Worm (Caenorhabditis elegans) whole organism, L3 larva: ENCODE results near the gene M02H5.8.

Experiments used
- ZK546.5 ChIP-seq: sonication (generic microtip); optimal IDR thresholded peaks from 2 replicates; lab custom pipeline; 2017; ENCODE audit warnings: missing biosample characterization, missing genetic modification characterization
- ama-1 ChIP-seq: fragments of 150-350 bp; optimal IDR thresholded peaks from 2 replicates; lab custom pipeline; 2018
- ceh-16 ChIP-seq: sonication (generic microtip); optimal IDR thresholded peaks from 2 replicates; lab custom pipeline; 2017; ENCODE audit warnings: missing biosample characterization, missing genetic modification characterization
- ceh-28 ChIP-seq: fragments of 150-350 bp; optimal IDR thresholded peaks from 2 replicates; lab custom pipeline; 2014; ENCODE audit warnings: missing biosample characterization, missing genetic modification reagents, missing genetic modification characterization
- ceh-82 ChIP-seq: fragments of 150-350 bp; optimal IDR thresholded peaks from 2 replicates; lab custom pipeline; 2014; ENCODE audit warnings: missing biosample characterization, missing genetic modification characterization
- daf-12 ChIP-seq: fragments of 150-350 bp; optimal IDR thresholded peaks from 2 replicates; lab custom pipeline; 2014; ENCODE audit warnings: missing biosample characterization, missing genetic modification reagents, missing genetic modification characterization
- egl-5 ChIP-seq: fragments of 150-350 bp; optimal IDR thresholded peaks from 2 replicates; lab custom pipeline; 2017; ENCODE audit warnings: missing biosample characterization, missing genetic modification reagents, missing genetic modification characterization, inconsistent platforms
- elt-2 ChIP-seq: sonication (generic microtip); optimal IDR thresholded peaks from 2 replicates; lab custom pipeline; 2016; ENCODE audit warnings: missing genetic modification reagents, mild to moderate bottlenecking, missing genetic modification characterization, missing compliant biosample characterization
- elt-3 ChIP-seq, 3 experiments: fragments of 150-350 bp in 1 of 3; sonication (generic microtip) in 2 of 3; optimal IDR thresholded peaks; 2 replicates in 2 of 3; 4 replicates in 1 of 3; lab custom pipeline; 2014 to 2017; ENCODE audit warnings: missing biosample characterization in 3 of 3, missing genetic modification characterization in 3 of 3
- fkh-2 ChIP-seq: fragments of 150-350 bp; optimal IDR thresholded peaks from 2 replicates; lab custom pipeline; 2014; ENCODE audit warnings: missing biosample characterization, missing genetic modification reagents, missing genetic modification characterization
- fos-1 ChIP-seq: fragments of 150-350 bp; optimal IDR thresholded peaks from 2 replicates; lab custom pipeline; 2014; ENCODE audit warnings: missing biosample characterization, missing genetic modification characterization
- jun-1 ChIP-seq: fragments of 150-350 bp; optimal IDR thresholded peaks from 2 replicates; lab custom pipeline; 2014; ENCODE audit warnings: missing biosample characterization, missing genetic modification reagents, missing genetic modification characterization
- lin-15B ChIP-seq: fragments of 150-350 bp; optimal IDR thresholded peaks from 2 replicates; lab custom pipeline; 2014; ENCODE audit warnings: missing biosample characterization, missing genetic modification characterization
- nhr-11 ChIP-seq: fragments of 150-350 bp; optimal IDR thresholded peaks from 2 replicates; lab custom pipeline; 2014; ENCODE audit warnings: missing biosample characterization, missing genetic modification characterization
- nhr-23 ChIP-seq: fragments of 150-350 bp; optimal IDR thresholded peaks from 2 replicates; lab custom pipeline; 2014; ENCODE audit warnings: missing biosample characterization, missing genetic modification reagents, missing genetic modification characterization
- nhr-237 ChIP-seq: fragments of 150-350 bp; optimal IDR thresholded peaks from 2 replicates; lab custom pipeline; 2014; ENCODE audit warnings: missing biosample characterization, missing genetic modification characterization
- nhr-28 ChIP-seq: fragments of 150-350 bp; optimal IDR thresholded peaks from 2 replicates; lab custom pipeline; 2014; ENCODE audit warnings: missing biosample characterization, missing genetic modification characterization
- nhr-76 ChIP-seq: fragments of 150-350 bp; sonication (generic microtip); optimal IDR thresholded peaks from 5 replicates; lab custom pipeline; 2014; ENCODE audit warnings: missing biosample characterization, missing genetic modification characterization
- nhr-77 ChIP-seq: fragments of 150-350 bp; optimal IDR thresholded peaks from 2 replicates; lab custom pipeline; 2014; ENCODE audit warnings: missing biosample characterization, missing genetic modification characterization
- pha-4 ChIP-seq: fragments of 150-350 bp; optimal IDR thresholded peaks from 2 replicates; lab custom pipeline; 2014; ENCODE audit warnings: missing biosample characterization, missing genetic modification reagents, missing genetic modification characterization
- pqm-1 ChIP-seq: fragments of 150-350 bp; optimal IDR thresholded peaks from 2 replicates; lab custom pipeline; 2017; ENCODE audit warnings: missing biosample characterization, missing genetic modification characterization, inconsistent platforms
- snpc-4 ChIP-seq: fragments of 150-350 bp; optimal IDR thresholded peaks from 2 replicates; lab custom pipeline; 2014; ENCODE audit warnings: missing biosample characterization, missing genetic modification characterization
- tbx-2 ChIP-seq: sonication (generic microtip); optimal IDR thresholded peaks from 2 replicates; lab custom pipeline; 2016; ENCODE audit warnings: mild to moderate bottlenecking, missing genetic modification characterization, missing compliant biosample characterization
- unc-39 ChIP-seq: sonication (generic microtip); optimal IDR thresholded peaks from 4 replicates; lab custom pipeline; 2017; ENCODE audit warnings: missing biosample characterization, missing genetic modification characterization
- unc-62 ChIP-seq: fragments of 150-350 bp; sonication (generic microtip); optimal IDR thresholded peaks from 4 replicates; lab custom pipeline; 2014; ENCODE audit warnings: missing biosample characterization, missing genetic modification reagents, missing genetic modification characterization
- ztf-4 ChIP-seq: fragments of 150-350 bp; optimal IDR thresholded peaks from 2 replicates; lab custom pipeline; 2014; ENCODE audit warnings: missing biosample characterization, missing genetic modification characterization

M02H5.8 gene

DNA sequence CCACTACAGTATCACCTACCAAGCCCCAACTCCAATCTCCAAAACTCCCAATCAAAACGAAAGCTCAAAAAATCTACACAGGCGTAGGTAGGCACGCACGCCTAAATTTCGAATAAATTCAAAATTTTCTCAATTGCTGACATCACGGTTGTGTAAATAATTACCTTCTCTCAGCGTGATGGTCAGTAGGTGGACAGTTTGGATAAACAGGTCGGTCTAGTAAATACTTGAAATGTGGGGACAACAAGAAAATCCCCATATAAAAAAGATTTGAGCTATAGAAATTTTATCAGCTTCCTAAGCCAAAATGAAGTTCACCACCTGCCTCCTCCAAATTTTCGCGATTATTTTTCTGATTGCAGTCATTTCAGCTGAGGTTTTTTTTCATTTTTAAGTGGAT is 11.7 kb upstream of the M02H5.8 start, which contains the start of gene B0554.1:
Gene B0554.1, plus strand, starts transcription at position 301 of the 400 bp plus-strand sequence.
- no peak for TF ChIP-seq egl-5 (tag; lab: Kevin White, UChicago)
- no peak for TF ChIP-seq ceh-28 (tag; lab: Kevin White, UChicago)
- no peak for TF ChIP-seq elt-2 (tag; lab: Kevin White, UChicago)
- no peak for TF ChIP-seq ceh-82 (tag; lab: Kevin White, UChicago)

DNA sequence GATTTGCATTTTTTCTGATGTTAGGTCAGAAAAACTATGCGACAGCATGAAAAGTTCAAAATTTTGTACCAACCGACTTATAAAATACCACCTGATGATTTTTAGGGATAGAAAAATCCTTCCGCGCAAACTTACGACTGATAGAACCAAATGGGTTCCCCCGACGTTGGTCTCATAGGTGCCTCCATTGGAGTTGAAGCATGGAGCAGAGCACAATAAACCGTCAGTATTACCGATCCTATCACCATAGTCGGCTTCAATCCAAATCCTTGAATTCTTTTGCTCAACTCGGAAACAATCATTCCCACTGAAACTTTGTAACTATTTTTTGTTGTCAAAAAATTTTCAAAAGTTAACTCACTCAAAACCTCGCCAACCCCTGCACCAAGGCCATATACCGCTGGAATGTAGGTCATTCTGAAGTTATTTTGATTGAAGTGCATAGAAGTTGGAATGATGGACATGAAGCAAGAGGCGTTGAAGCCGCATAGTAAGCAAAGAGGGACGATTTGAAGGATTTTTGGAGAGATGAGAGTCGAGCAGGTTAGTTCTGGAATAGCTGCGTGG is 10.5 kb upstream of the M02H5.8 start:
- no peak for TF ChIP-seq nhr-23
- TF ChIP-seq jun-1 (tag; lab: Kevin White, UChicago): no peak
- TF ChIP-seq lin-15B (tag; lab: Kevin White, UChicago): no peak
- TF ChIP-seq nhr-237 (tag; lab: Kevin White, UChicago): no peak
- no peak for TF ChIP-seq nhr-76 (tag; lab: Kevin White, UChicago)
- no peak for TF ChIP-seq nhr-77 (tag; lab: Kevin White, UChicago)
- no peak for TF ChIP-seq ama-1 (lab: Kevin White, UChicago)

ce11 chrV:440923-441322 is 8.9 kb upstream of the M02H5.8 start, which contains the start of gene B0554.7:
B0554.7 (minus strand) TSS chrV:441023.
- TF ChIP-seq nhr-77 (tag; lab: Kevin White, UChicago) (no peak), snpc-4 (tag; lab: Kevin White, UChicago) (no peak), jun-1 (tag; lab: Kevin White, UChicago) (no peak), unc-39 (tag; lab: Kevin White, UChicago) (no peak), ZK546.5 (tag; lab: Kevin White, UChicago) (no peak), elt-3 (tag; optimal IDR thresholded peaks at IDR 0.05; lab: Kevin White, UChicago) (no peak), ztf-4 (no peak), daf-12 (tag; lab: Kevin White, UChicago) (no peak)

ce11 chrV:443193-443592 is 6.6 kb upstream of the M02H5.8 start, which contains the start of gene srh-33:
srh-33 (minus strand) TSS chrV:443293.
- TF ChIP-seq tbx-2 (tag; lab: Kevin White, UChicago): no peak

ce11 chrV:446574-446973 is 3.2 kb upstream of the M02H5.8 start, which contains the start of gene srh-34:
srh-34 (minus strand) TSS chrV:446674.
- TF ChIP-seq nhr-11 (no peak), fos-1 (tag; lab: Kevin White, UChicago) (no peak), nhr-237 (tag; lab: Kevin White, UChicago) (no peak), fkh-2 (no peak), ztf-4 (no peak), ZK546.5 (tag; lab: Kevin White, UChicago) (no peak)
- TF ChIP-seq, all 47 proteins: peak for 0

DNA sequence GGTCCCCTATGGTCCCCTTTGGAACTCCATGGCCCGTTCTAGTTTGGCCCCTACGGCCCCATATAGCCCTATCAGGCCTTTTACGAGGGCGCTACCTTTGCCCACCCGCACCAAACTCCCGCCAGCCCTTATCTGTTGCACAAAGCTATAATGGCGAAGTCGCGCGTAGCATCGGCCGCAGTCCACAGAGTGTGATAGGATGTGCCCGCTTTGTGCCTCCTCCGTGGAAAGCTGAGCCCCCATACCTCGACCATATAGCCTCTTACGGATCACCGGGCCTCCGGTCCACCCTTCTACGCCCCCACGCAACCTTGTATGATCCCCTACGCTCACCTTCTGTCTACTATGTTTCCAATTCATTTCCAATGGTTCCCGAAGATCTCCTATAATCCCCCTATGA is 2.8 kb upstream of the M02H5.8 start:
- no peak for TF ChIP-seq ztf-4
- no peak for TF ChIP-seq tbx-2 (tag; lab: Kevin White, UChicago)
- TF ChIP-seq ama-1 (lab: Kevin White, UChicago): no peak
- TF ChIP-seq pqm-1 (tag; lab: Kevin White, UChicago): no peak
- TF ChIP-seq, all 47 proteins: peak for 0

DNA sequence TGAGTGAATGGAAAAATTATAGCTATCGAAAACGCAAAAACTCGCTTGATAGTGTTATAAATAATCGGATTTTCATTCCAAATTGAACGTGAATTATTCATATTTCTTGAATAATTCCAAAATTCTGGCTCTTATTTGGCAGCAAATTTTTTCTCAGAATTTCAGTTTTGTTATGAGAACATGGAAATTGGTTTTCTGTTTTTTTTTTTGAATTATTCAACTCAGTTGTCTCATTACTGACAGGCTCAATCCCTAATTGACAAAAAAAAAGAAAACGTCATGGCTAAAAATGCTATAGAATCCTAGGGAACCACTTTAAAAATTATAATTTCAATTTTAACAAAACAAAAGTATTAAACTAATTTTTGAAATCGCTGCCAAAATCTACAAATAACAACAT is 651 bp upstream of the M02H5.8 start, which contains the start of gene srh-35:
Gene srh-35, minus strand, starts transcription at position 101 of the 400 bp plus-strand sequence.
- TF ChIP-seq nhr-28 (tag; lab: Kevin White, UChicago) (no peak), elt-3 (tag; optimal IDR thresholded peaks at IDR 0.05; lab: Kevin White, UChicago) (no peak), unc-62 (no peak), ceh-16 (tag; lab: Kevin White, UChicago) (no peak)

DNA sequence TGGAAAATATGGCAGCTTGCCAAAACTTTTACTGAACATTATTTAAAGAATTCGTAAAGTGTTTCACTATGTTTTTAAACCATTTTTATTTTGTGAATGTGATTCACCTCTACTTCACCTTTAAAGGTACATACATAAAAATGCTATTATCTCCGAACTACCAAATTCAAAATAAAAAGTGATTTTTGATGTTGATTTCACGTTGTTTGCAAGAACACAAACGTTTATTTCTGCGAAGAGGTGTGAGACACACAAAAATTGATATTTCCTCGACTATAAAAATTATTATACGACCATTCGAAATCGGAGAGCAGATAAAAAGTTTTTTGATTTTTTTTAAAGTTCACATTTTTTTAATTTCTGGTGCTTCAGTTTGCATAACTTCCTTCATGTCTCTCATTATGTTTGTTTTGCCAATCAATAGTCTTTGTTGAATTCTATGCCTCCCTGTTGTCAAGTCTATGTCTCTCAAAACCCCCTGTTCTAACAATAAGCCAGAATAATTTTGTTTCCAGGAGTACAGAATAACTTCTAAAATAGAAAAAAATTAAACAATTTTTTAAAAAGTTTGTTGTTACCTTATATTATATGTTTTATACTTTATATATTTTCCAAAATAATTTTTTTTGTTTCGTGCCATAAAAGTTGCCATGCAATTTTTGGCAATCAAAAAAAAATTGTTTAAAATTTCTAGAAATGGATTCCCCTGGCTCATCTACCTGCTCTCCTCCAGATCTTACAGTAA is 1.1 kb downstream of the M02H5.8 start, which contains the start of gene nhr-123:
Gene nhr-123, plus strand, starts transcription at position 695 of the 745 bp plus-strand sequence.
- TF ChIP-seq pha-4 (tag; lab: Kevin White, UChicago) (peak; percentile 27), elt-2 (tag; lab: Kevin White, UChicago) (peak; percentile 35), jun-1 (tag; lab: Kevin White, UChicago) (no peak)
